Worm (Caenorhabditis elegans): ENCODE measurements around the gene iff-1.

Gene iff-1

DNA sequence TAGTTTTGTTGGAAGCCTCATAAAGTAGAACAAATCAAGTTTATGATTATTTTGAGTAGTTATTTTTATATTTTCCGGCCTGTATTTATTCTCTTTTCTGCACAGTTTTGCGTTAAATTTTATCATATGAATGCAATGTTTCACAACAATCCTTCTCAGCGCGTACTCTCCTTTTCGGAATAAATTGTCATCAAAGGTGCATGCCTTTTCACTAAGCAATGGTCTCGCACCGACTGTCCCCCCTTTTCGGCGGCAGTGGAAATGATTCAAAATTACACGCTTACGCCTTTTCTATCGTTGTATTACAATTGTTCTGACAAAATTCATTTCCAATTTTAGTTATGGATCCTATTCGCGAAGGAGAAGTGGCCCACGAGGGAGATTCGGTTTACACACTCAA, at the start of gene iff-1, which contains the start of gene cdk-1:
Gene iff-1, minus strand, starts transcription at position 61 of the 400 bp plus-strand sequence.
Gene cdk-1, plus strand, starts transcription at position 340 of the 400 bp plus-strand sequence.
- TF ChIP-seq aptf-2 (GFP tag; conservative IDR thresholded peaks at IDR 0.05) = no peak
- peak; percentile 2 for TF ChIP-seq lin-54 (GFP tag; optimal IDR thresholded peaks at IDR 0.05)
- TF ChIP-seq attf-3 (GFP tag; conservative IDR thresholded peaks at IDR 0.05) = no peak
- TF ChIP-seq dpl-1 (GFP tag; optimal IDR thresholded peaks at IDR 0.05) = peak; percentile 11
- TF ChIP-seq rcor-1 (GFP tag; IDR thresholded peaks at IDR 0.05) = 0 out of 2 replicates have a peak, but pooled peaks have one; percentile 24
- TF ChIP-seq F23B12.7 (tag; optimal IDR thresholded peaks at IDR 0.05; ENCODE audit: insufficient read depth) = no peak
- TF ChIP-seq lin-35 (GFP tag; optimal IDR thresholded peaks at IDR 0.05) = peak in 1 of 3 experiments; percentile 8
- no peak for TF ChIP-seq ets-4 (GFP tag; optimal IDR thresholded peaks at IDR 0.05)
- TF ChIP-seq ztf-26 (tag; optimal IDR thresholded peaks at IDR 0.05) = no peak
- peak; percentile 24 for TF ChIP-seq efl-1 (GFP tag; optimal IDR thresholded peaks at IDR 0.05)
- no peak for TF ChIP-seq cebp-1 (GFP tag; IDR thresholded peaks at IDR 0.05)
- peak; percentile 53 for TF ChIP-seq cebp-1 (tag; optimal IDR thresholded peaks at IDR 0.05)
- no peak for TF ChIP-seq egl-44 (GFP tag; IDR thresholded peaks at IDR 0.05)
- no peak for TF ChIP-seq ekl-4 (GFP tag; IDR thresholded peaks at IDR 0.05)
- TF ChIP-seq ceh-27 (GFP tag; optimal IDR thresholded peaks at IDR 0.05) = no peak
- no peak for TF ChIP-seq attf-6 (GFP tag; IDR thresholded peaks at IDR 0.05)
- TF ChIP-seq F33H1.4 (GFP tag; IDR thresholded peaks at IDR 0.05) = peak; percentile 44
- TF ChIP-seq ama-1 (optimal IDR thresholded peaks at IDR 0.05) = no peak
- TF ChIP-seq ama-1 (GFP tag; optimal IDR thresholded peaks at IDR 0.05) = no peak
- TF ChIP-seq hsf-1 (GFP tag; IDR thresholded peaks at IDR 0.05) = no peak
- TF ChIP-seq Y67H2A.10 (GFP tag; conservative IDR thresholded peaks at IDR 0.05) = no peak
- TF ChIP-seq D2030.7 (GFP tag; IDR thresholded peaks at IDR 0.05) = no peak
- TF ChIP-seq B0035.1 (tag; optimal IDR thresholded peaks at IDR 0.05) = no peak
- TF ChIP-seq snpc-1.1 (tag; optimal IDR thresholded peaks at IDR 0.05; ENCODE audit: insufficient read depth) = no peak

ce11 chrIII:9796448-9796847, 49.5 kb upstream of the iff-1 start, which contains the start of gene srxa-10:
srxa-10 (minus strand) TSS chrIII:9796548.
- TF ChIP-seq ztf-22 (GFP tag; optimal IDR thresholded peaks at IDR 0.05) = no peak
- no peak for TF ChIP-seq sptf-2 (GFP tag; optimal IDR thresholded peaks at IDR 0.05)
- no peak for TF ChIP-seq ztf-18 (tag; optimal IDR thresholded peaks at IDR 0.05)
- TF ChIP-seq athp-1 (tag; optimal IDR thresholded peaks at IDR 0.05) = no peak
- no peak for TF ChIP-seq him-1 (tag; optimal IDR thresholded peaks at IDR 0.05)
- no peak for TF ChIP-seq somi-1 (GFP tag; optimal IDR thresholded peaks at IDR 0.05)
- TF ChIP-seq F57A8.1 (GFP tag; optimal IDR thresholded peaks at IDR 0.05) = no peak
- TF ChIP-seq rcor-1 (GFP tag; IDR thresholded peaks at IDR 0.05) = no peak
- no peak for TF ChIP-seq ztf-26 (tag; optimal IDR thresholded peaks at IDR 0.05)
- TF ChIP-seq Y56A3A.18 (GFP tag; IDR thresholded peaks at IDR 0.05) = no peak

DNA sequence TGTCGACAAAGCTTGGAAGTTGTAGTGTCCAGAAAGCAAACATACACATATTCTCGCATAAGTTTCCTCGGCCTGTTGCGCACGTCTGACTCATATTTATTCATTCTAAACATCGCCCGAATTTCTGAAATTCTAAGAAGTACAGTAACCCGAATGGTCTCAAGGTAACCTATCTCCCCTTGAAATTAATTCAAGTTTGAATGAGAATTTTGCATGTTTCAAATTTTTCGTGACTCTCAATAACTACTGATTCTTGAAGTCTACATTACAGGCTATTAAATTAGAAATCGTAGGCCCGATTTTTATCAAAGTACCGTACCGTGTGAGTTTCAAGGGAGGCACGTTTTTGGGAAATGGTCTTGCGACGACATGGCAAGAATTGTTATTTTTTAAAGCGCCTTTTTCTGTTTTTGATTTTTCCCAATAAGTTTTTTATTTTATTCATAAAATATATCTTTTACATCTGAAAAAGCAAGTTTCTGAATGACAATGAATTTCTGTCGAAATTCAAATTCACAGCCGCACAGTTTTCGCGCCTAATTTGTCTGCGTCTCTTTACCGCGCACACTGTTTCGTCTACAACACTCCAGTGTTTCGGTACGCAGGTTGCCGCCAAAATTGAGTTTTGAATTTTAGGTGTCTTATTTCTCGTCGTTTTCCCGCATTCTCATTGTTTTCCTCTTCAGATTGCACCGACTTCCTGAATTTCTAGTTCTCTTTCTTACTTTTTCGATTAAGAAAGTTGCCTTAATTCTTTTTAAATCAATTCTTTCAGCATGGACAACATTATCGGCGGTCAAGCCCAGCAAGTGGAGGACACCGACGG, 46.8 kb upstream of the iff-1 start, which contains the start of the genes R10E11.9 and mcm-6:
Gene R10E11.9, minus strand, starts transcription at position 51 of the 826 bp plus-strand sequence.
Gene mcm-6, plus strand, starts transcription at position 776 of the 826 bp plus-strand sequence.
- peak; percentile 66 for TF ChIP-seq dpl-1 (GFP tag; optimal IDR thresholded peaks at IDR 0.05)
- TF ChIP-seq egrh-3 (GFP tag; IDR thresholded peaks at IDR 0.05) = no peak
- 0 out of 2 replicates have a peak, but pooled peaks have one; percentile 19 for TF ChIP-seq rcor-1 (GFP tag; IDR thresholded peaks at IDR 0.05)
- no peak for TF ChIP-seq mel-28 (tag; optimal IDR thresholded peaks at IDR 0.05; ENCODE audit: borderline replicate concordance)
- no peak for TF ChIP-seq F49E8.2 (tag; optimal IDR thresholded peaks at IDR 0.05; ENCODE audit: insufficient read depth)
- peak; percentile 94 for TF ChIP-seq madf-6 (GFP tag; IDR thresholded peaks at IDR 0.05)
- TF ChIP-seq D2030.7 (GFP tag; IDR thresholded peaks at IDR 0.05) = peak; percentile 55
- TF ChIP-seq nfya-1 (tag; optimal IDR thresholded peaks at IDR 0.05; ENCODE audit: borderline replicate concordance, insufficient read depth) = no peak
- TF ChIP-seq ceh-100 (GFP tag; IDR thresholded peaks at IDR 0.05) = no peak
- no peak for TF ChIP-seq ztf-6 (GFP tag; IDR thresholded peaks at IDR 0.05)
- no peak for TF ChIP-seq atf-7 (tag; optimal IDR thresholded peaks at IDR 0.05)
- TF ChIP-seq repo-1 (tag; optimal IDR thresholded peaks at IDR 0.05) = no peak
- TF ChIP-seq efl-1 (GFP tag; optimal IDR thresholded peaks at IDR 0.05) = peak; percentile 87
- TF ChIP-seq mcd-1 (GFP tag; IDR thresholded peaks at IDR 0.05) = peak; percentile 13; the same call in 1 of the 2 replicates
- peak; percentile 72 for TF ChIP-seq ceh-91 (GFP tag; IDR thresholded peaks at IDR 0.05)
- TF ChIP-seq zfh-2 (GFP tag; conservative IDR thresholded peaks at IDR 0.05) = no peak
- peak; percentile 91 for TF ChIP-seq madf-8 (GFP tag; conservative IDR thresholded peaks at IDR 0.05)

Measured in whole organism, young adult.